Worm (Caenorhabditis elegans): Measurements from ENCODE around the gene clec-245.

DNA sequence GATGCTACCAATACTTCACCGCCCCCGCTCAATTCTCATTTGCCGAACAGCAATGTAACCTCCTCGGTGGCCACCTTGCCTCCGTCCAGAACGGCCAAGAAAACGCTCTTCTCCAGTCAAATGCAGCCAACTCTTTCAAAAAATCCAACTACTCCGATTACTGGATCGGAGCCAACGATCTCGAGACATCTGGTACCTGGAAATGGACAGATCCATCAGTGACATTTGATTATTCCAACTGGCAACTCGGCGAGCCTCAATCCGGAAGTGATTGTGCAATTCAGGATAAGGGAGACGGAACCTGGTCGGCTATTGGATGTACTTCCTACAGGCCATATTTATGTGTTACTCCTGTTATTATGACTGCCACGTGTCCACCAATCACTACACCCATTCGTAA lies 30.1 kb downstream of the clec-245 start:
- TF ChIP-seq flt-1 (GFP tag; IDR thresholded peaks at IDR 0.05): no peak
- no peak for TF ChIP-seq pes-1 (GFP tag; IDR thresholded peaks at IDR 0.05)

Data from whole organism, early embryonic.